Fruit fly (Drosophila melanogaster) whole organism, wandering third instar larva: Measurements from ENCODE around the gene Muc18B.

Experiments
- Mio ChIP-seq: sonication (Bioruptor generic); optimal IDR thresholded peaks from 2 replicates; lab custom pipeline; 2016; ENCODE audit warnings: missing biosample characterization, missing genetic modification characterization
- usp ChIP-seq: fragments of >200 bp; optimal IDR thresholded peaks from 2 replicates; lab custom pipeline; 2017; ENCODE audit warnings: missing biosample characterization, missing genetic modification characterization

dm6 chrX:19212954-19213353 is 2.4 kb upstream of the Muc18B start, which contains the start of gene Mur18B:
- no peak for TF ChIP-seq usp
- no peak for TF ChIP-seq Mio (GFP tag; lab: Kevin White, UChicago)
